Worm (Caenorhabditis elegans) whole organism, L4 larva: ENCODE results near the gene fli-1.

ENCODE experiments used
- D1046.2 ChIP-seq: fragments of 200-800 bp; sonication (Bioruptor generic); IDR thresholded peaks from 2 replicates; pipeline ENCODE4 v1.3.6; 2022; ENCODE audit warnings: missing genetic modification characterization, missing compliant biosample characterization
- F49E8.2 ChIP-seq: sonication (generic microtip); optimal IDR thresholded peaks from 2 replicates; lab custom pipeline; 2016; ENCODE audit warnings: missing compliant biosample characterization, mild to moderate bottlenecking, missing genetic modification characterization, borderline replicate concordance
- T26A8.4 ChIP-seq: fragments of 200-800 bp; sonication (Bioruptor generic); IDR thresholded peaks from 2 replicates; pipeline ENCODE4 v1.3.6; 2022; ENCODE audit warnings: missing genetic modification characterization, missing compliant biosample characterization
- Y5F2A.4 ChIP-seq: fragments of 200-800 bp; sonication (Bioruptor generic); optimal IDR thresholded peaks from 2 replicates; lab custom pipeline; 2018; ENCODE audit warnings: mild to moderate bottlenecking, missing genetic modification characterization, missing compliant biosample characterization
- Y75B8A.6 ChIP-seq: fragments of 200-800 bp; sonication (Bioruptor generic); IDR thresholded peaks from 2 replicates; pipeline ENCODE4 v1.3.6; 2022; ENCODE audit warnings: missing genetic modification reagents, missing genetic modification characterization, missing compliant biosample characterization
- aha-1 ChIP-seq: fragments of 150-350 bp; peaks from one replicate; lab custom pipeline; 2014; ENCODE audit warnings: missing biosample characterization, missing genetic modification characterization
- ctbp-1 ChIP-seq: fragments of 200-800 bp; sonication (Bioruptor generic); IDR thresholded peaks from 2 replicates; pipeline ENCODE4 v1.3.6; 2022; ENCODE audit warnings: missing genetic modification reagents, missing genetic modification characterization, missing compliant biosample characterization
- daf-16 ChIP-seq, 3 experiments: sonication (generic microtip); optimal IDR thresholded peaks; 2 replicates each; lab custom pipeline; 2016 to 2017; ENCODE audit warnings: missing genetic modification characterization in 3 of 3, missing genetic modification reagents in 3 of 3, mild to moderate bottlenecking in 2 of 3, missing compliant biosample characterization in 2 of 3, missing biosample characterization in 1 of 3, moderate library complexity in 1 of 3
- daf-8 ChIP-seq: fragments of 200-800 bp; sonication (Bioruptor generic); IDR thresholded peaks from 2 replicates; pipeline ENCODE4 v1.3.6; 2022; ENCODE audit warnings: missing genetic modification characterization, missing compliant biosample characterization
- dmd-6 ChIP-seq: fragments of 200-800 bp; sonication (Bioruptor generic); IDR thresholded peaks from 2 replicates; pipeline ENCODE4 v1.3.6; 2022; ENCODE audit warnings: missing genetic modification reagents, missing genetic modification characterization, missing compliant biosample characterization
- dmd-9 ChIP-seq: fragments of 200-800 bp; sonication (Bioruptor generic); IDR thresholded peaks from 2 replicates; pipeline ENCODE4 v1.3.6; 2022; ENCODE audit warnings: missing genetic modification reagents, missing genetic modification characterization, missing compliant biosample characterization
- duxl-1 ChIP-seq: sonication (generic microtip); optimal IDR thresholded peaks from 2 replicates; lab custom pipeline; 2016; ENCODE audit warnings: mild to moderate bottlenecking, missing genetic modification characterization, moderate library complexity, missing compliant biosample characterization; ENCODE audit not compliant: poor library complexity
- dve-1 ChIP-seq: sonication (generic microtip); optimal IDR thresholded peaks from 2 replicates; lab custom pipeline; 2017; ENCODE audit warnings: antibody characterized with exemption, mild to moderate bottlenecking, missing genetic modification characterization, missing compliant biosample characterization; ENCODE audit not compliant: insufficient read depth
- egl-27 ChIP-seq: sonication (generic microtip); optimal IDR thresholded peaks from 3 replicates; lab custom pipeline; 2017; ENCODE audit warnings: missing biosample characterization, missing genetic modification reagents, missing genetic modification characterization
- egl-43 ChIP-seq: fragments of 200-800 bp; sonication (Bioruptor generic); IDR thresholded peaks from 2 replicates; pipeline ENCODE4 v1.3.6; 2022; ENCODE audit warnings: missing genetic modification reagents, missing genetic modification characterization, missing compliant biosample characterization
- fkh-10 ChIP-seq: fragments of 150-350 bp; optimal IDR thresholded peaks from 2 replicates; lab custom pipeline; 2014; ENCODE audit warnings: missing biosample characterization, missing genetic modification reagents, missing genetic modification characterization
- fos-1 ChIP-seq: fragments of 150-350 bp; optimal IDR thresholded peaks from 2 replicates; lab custom pipeline; 2014; ENCODE audit warnings: missing biosample characterization, missing genetic modification characterization
- gei-8 ChIP-seq: fragments of 200-800 bp; sonication (Bioruptor generic); optimal IDR thresholded peaks from 2 replicates; lab custom pipeline; 2018; ENCODE audit warnings: mild to moderate bottlenecking, missing genetic modification characterization, missing compliant biosample characterization
- hlh-11 ChIP-seq: fragments of 200-800 bp; sonication (Bioruptor generic); optimal IDR thresholded peaks from 2 replicates; lab custom pipeline; 2018; ENCODE audit warnings: mild to moderate bottlenecking, missing genetic modification characterization, missing compliant biosample characterization
- hlh-30 ChIP-seq: sonication (generic microtip); optimal IDR thresholded peaks from 2 replicates; lab custom pipeline; 2017; ENCODE audit warnings: antibody characterized with exemption, mild to moderate bottlenecking, missing genetic modification characterization, missing compliant biosample characterization; ENCODE audit not compliant: insufficient read depth
- jun-1 ChIP-seq: fragments of 150-350 bp; optimal IDR thresholded peaks from 2 replicates; lab custom pipeline; 2014; ENCODE audit warnings: missing biosample characterization, missing genetic modification reagents, missing genetic modification characterization
- lin-1 ChIP-seq: fragments of 200-800 bp; sonication (Bioruptor generic); IDR thresholded peaks from 2 replicates; pipeline ENCODE4 v1.3.6; 2022; ENCODE audit warnings: missing genetic modification reagents, missing genetic modification characterization, missing compliant biosample characterization
- lin-13 ChIP-seq: fragments of 150-350 bp; optimal IDR thresholded peaks from 2 replicates; lab custom pipeline; 2014; ENCODE audit warnings: missing biosample characterization, missing genetic modification reagents, missing genetic modification characterization
- lin-29 ChIP-seq: fragments of 200-800 bp; sonication (Bioruptor generic); IDR thresholded peaks from 2 replicates; pipeline ENCODE4 v1.3.6; 2022; ENCODE audit warnings: missing genetic modification reagents, missing genetic modification characterization, missing compliant biosample characterization
- lin-38 ChIP-seq: fragments of 200-800 bp; sonication (Bioruptor generic); IDR thresholded peaks from 2 replicates; pipeline ENCODE4 v1.3.6; 2022; ENCODE audit warnings: missing genetic modification reagents, missing genetic modification characterization, missing compliant biosample characterization
- mdt-29 ChIP-seq: fragments of 200-800 bp; sonication (Bioruptor generic); IDR thresholded peaks from 2 replicates; pipeline ENCODE4 v1.3.6; 2022; ENCODE audit warnings: missing genetic modification reagents, missing genetic modification characterization, missing compliant biosample characterization
- mep-1 ChIP-seq: fragments of 150-350 bp; sonication (generic microtip); optimal IDR thresholded peaks from 3 replicates; lab custom pipeline; 2014; ENCODE audit warnings: missing biosample characterization, missing genetic modification characterization
- mes-2 ChIP-seq: sonication (generic microtip); optimal IDR thresholded peaks from 2 replicates; lab custom pipeline; 2016; ENCODE audit warnings: missing genotype, mild to moderate bottlenecking, missing genetic modification characterization, missing compliant biosample characterization; ENCODE audit not compliant: poor library complexity, severe bottlenecking
- mxl-2 ChIP-seq: fragments of 200-800 bp; sonication (Bioruptor generic); conservative IDR thresholded peaks from 2 replicates; pipeline ENCODE4 v1.3.6; 2022; ENCODE audit warnings: missing genetic modification reagents, missing genetic modification characterization, missing compliant biosample characterization
- nhr-102 ChIP-seq: sonication (generic microtip); optimal IDR thresholded peaks from 2 replicates; lab custom pipeline; 2016; ENCODE audit warnings: mild to moderate bottlenecking, missing genetic modification characterization, moderate library complexity, missing compliant biosample characterization
- nhr-11 ChIP-seq: fragments of 150-350 bp; optimal IDR thresholded peaks from 2 replicates; lab custom pipeline; 2014; ENCODE audit warnings: missing biosample characterization, missing genetic modification characterization
- nhr-111 ChIP-seq: fragments of 200-800 bp; sonication (Bioruptor generic); optimal IDR thresholded peaks from 2 replicates; lab custom pipeline; 2018; ENCODE audit warnings: mild to moderate bottlenecking, missing genetic modification characterization, missing compliant biosample characterization
- nhr-237 ChIP-seq: sonication (generic microtip); optimal IDR thresholded peaks from 2 replicates; lab custom pipeline; 2017; ENCODE audit warnings: missing biosample characterization, missing genetic modification characterization
- nhr-42 ChIP-seq: fragments of 200-800 bp; sonication (Bioruptor generic); IDR thresholded peaks from 2 replicates; pipeline ENCODE4 v1.3.6; 2022; ENCODE audit warnings: missing genetic modification characterization, missing compliant biosample characterization
- nhr-48 ChIP-seq: sonication (generic microtip); optimal IDR thresholded peaks from 2 replicates; lab custom pipeline; 2016; ENCODE audit warnings: mild to moderate bottlenecking, missing genetic modification characterization, missing compliant biosample characterization
- pha-4 ChIP-seq, 2 experiments: fragments of 150-350 bp in 1 of 2; fragments of 200-800 bp in 1 of 2; sonication (Bioruptor generic) in 1 of 2; IDR thresholded peaks in 1 of 2; optimal IDR thresholded peaks in 1 of 2; 2 replicates each; pipeline versions ENCODE4 v1.3.6 to Lab custom; 2014 to 2022; ENCODE audit warnings: missing genetic modification characterization in 2 of 2, missing genetic modification reagents in 2 of 2, missing biosample characterization in 1 of 2, missing compliant biosample characterization in 1 of 2
- php-3 ChIP-seq: fragments of 200-800 bp; sonication (Bioruptor generic); IDR thresholded peaks from 2 replicates; pipeline ENCODE4 v1.3.6; 2022; ENCODE audit warnings: missing genetic modification reagents, missing genetic modification characterization, missing compliant biosample characterization
- pqm-1 ChIP-seq: sonication (generic microtip); optimal IDR thresholded peaks from 2 replicates; lab custom pipeline; 2017; ENCODE audit warnings: missing biosample characterization, missing genetic modification characterization
- saeg-2 ChIP-seq: fragments of 200-800 bp; sonication (Bioruptor generic); IDR thresholded peaks from 2 replicates; pipeline ENCODE4 v1.3.6; 2022; ENCODE audit warnings: missing genetic modification reagents, missing genetic modification characterization, missing compliant biosample characterization
- spr-3 ChIP-seq: fragments of 200-800 bp; sonication (Bioruptor generic); optimal IDR thresholded peaks from 2 replicates; lab custom pipeline; 2018; ENCODE audit warnings: mild to moderate bottlenecking, missing genetic modification characterization, missing compliant biosample characterization
- tag-97 ChIP-seq: fragments of 200-800 bp; sonication (Bioruptor generic); IDR thresholded peaks from 2 replicates; pipeline ENCODE4 v1.3.6; 2022; ENCODE audit warnings: missing genetic modification characterization, missing compliant biosample characterization
- unc-39 ChIP-seq: sonication (generic microtip); optimal IDR thresholded peaks from 2 replicates; lab custom pipeline; 2017; ENCODE audit warnings: missing biosample characterization, missing genetic modification characterization
- unc-62 ChIP-seq, 3 experiments: fragments of 150-350 bp in 1 of 3; sonication (generic microtip); optimal IDR thresholded peaks in 2 of 3; peaks in 1 of 3; 1 replicate in 1 of 3; 2 replicates in 2 of 3; lab custom pipeline; 2014 to 2017; ENCODE audit warnings: missing biosample characterization in 3 of 3, missing genetic modification characterization in 3 of 3, missing genetic modification reagents in 3 of 3, missing genotype in 1 of 3
- zfp-3 ChIP-seq: fragments of 200-800 bp; sonication (Bioruptor generic); conservative IDR thresholded peaks from 2 replicates; pipeline ENCODE4 v1.3.6; 2022; ENCODE audit warnings: missing genetic modification reagents, missing genetic modification characterization, missing compliant biosample characterization
- ztf-11 ChIP-seq: fragments of 150-350 bp; optimal IDR thresholded peaks from 2 replicates; lab custom pipeline; 2014; ENCODE audit warnings: missing biosample characterization, missing genetic modification characterization
- ztf-7 ChIP-seq: fragments of 150-350 bp; optimal IDR thresholded peaks from 2 replicates; lab custom pipeline; 2014; ENCODE audit warnings: missing biosample characterization, missing genetic modification characterization

Gene fli-1

ce11 chrIII:8685590-8686240, 2.2 kb upstream of the fli-1 start:
- no peak for TF ChIP-seq egl-27 (tag; lab: Kevin White, UChicago)
- peak; percentile 55 for TF ChIP-seq nhr-102 (tag; lab: Kevin White, UChicago)
- TF ChIP-seq dve-1 (tag; lab: Kevin White, UChicago): peak; percentile 46
- peak; percentile 29 for TF ChIP-seq nhr-111 (GFP tag; lab: Kevin White, UChicago)
- TF ChIP-seq php-3 (GFP tag; lab: Robert Waterston, UW): no peak
- peak; percentile 35 for TF ChIP-seq hlh-11
- TF ChIP-seq fkh-10 (GFP tag; lab: Kevin White, UChicago): no peak
- TF ChIP-seq unc-62 (GFP tag; optimal IDR thresholded peaks at IDR 0.05 in 1 of 2; lab: Kevin White, UChicago): peak in 1 of 2 experiments; percentile 88
- no peak for TF ChIP-seq unc-62 (tag; optimal IDR thresholded peaks at IDR 0.05; lab: Kevin White, UChicago)
- TF ChIP-seq aha-1 (tag; lab: Kevin White, UChicago): peak; percentile 93
- TF ChIP-seq mep-1: peak; percentile 27
- TF ChIP-seq hlh-30 (tag; lab: Kevin White, UChicago): no peak
- no peak for TF ChIP-seq pqm-1 (tag; lab: Kevin White, UChicago)
- peak; percentile 71 for TF ChIP-seq Y5F2A.4 (GFP tag; lab: Kevin White, UChicago)
- TF ChIP-seq duxl-1 (tag; lab: Kevin White, UChicago): no peak
- TF ChIP-seq zfp-3 (GFP tag; lab: Robert Waterston, UW): peak; percentile 71; the same call in 1 of the 2 replicates
- TF ChIP-seq T26A8.4 (GFP tag; lab: Robert Waterston, UW): peak; percentile 74; the same call in 1 of the 2 replicates
- 0 out of 2 replicates have a peak, but pooled peaks have one; percentile 50 for TF ChIP-seq mdt-29 (GFP tag; lab: Robert Waterston, UW)
- no peak for TF ChIP-seq daf-16 (GFP tag; optimal IDR thresholded peaks at IDR 0.05; lab: Kevin White, UChicago)
- peak; percentile 36 for TF ChIP-seq daf-16 (tag; optimal IDR thresholded peaks at IDR 0.05; lab: Kevin White, UChicago)
- TF ChIP-seq nhr-48: peak; percentile 45
- TF ChIP-seq gei-8 (GFP tag; lab: Kevin White, UChicago): no peak
- no peak for TF ChIP-seq dmd-9 (GFP tag; lab: Robert Waterston, UW)
- TF ChIP-seq saeg-2: no peak
- no peak for TF ChIP-seq lin-29
- peak; percentile 34; the same call in 1 of the 2 replicates for TF ChIP-seq ctbp-1
- peak; percentile 45; the same call in 1 of the 2 replicates for TF ChIP-seq egl-43 (GFP tag; lab: Robert Waterston, UW)
- TF ChIP-seq mes-2 (tag; lab: Kevin White, UChicago): peak; percentile 4
- TF ChIP-seq F49E8.2 (tag; lab: Kevin White, UChicago): no peak
- TF ChIP-seq nhr-237 (tag; lab: Kevin White, UChicago): no peak
- TF ChIP-seq ztf-11 (tag; lab: Kevin White, UChicago): no peak
- no peak for TF ChIP-seq mxl-2 (GFP tag; lab: Robert Waterston, UW)
- TF ChIP-seq nhr-11: no peak
- 0 out of 2 replicates have a peak, but pooled peaks have one; percentile 15 for TF ChIP-seq lin-1 (GFP tag; lab: Robert Waterston, UW)
- 0 out of 2 replicates have a peak, but pooled peaks have one; percentile 23 for TF ChIP-seq dmd-6
- TF ChIP-seq lin-13: no peak
- no peak for TF ChIP-seq daf-8 (GFP tag; lab: Robert Waterston, UW)
- TF ChIP-seq tag-97 (GFP tag; lab: Robert Waterston, UW): no peak
- 0 out of 2 replicates have a peak, but pooled peaks have one; percentile 37 for TF ChIP-seq Y75B8A.6
- no peak for TF ChIP-seq D1046.2
- TF ChIP-seq spr-3: no peak
- no peak for TF ChIP-seq ztf-7 (tag; lab: Kevin White, UChicago)
- TF ChIP-seq unc-39 (tag; lab: Kevin White, UChicago): no peak
- TF ChIP-seq jun-1 (tag; lab: Kevin White, UChicago): no peak
- no peak for TF ChIP-seq fos-1 (tag; lab: Kevin White, UChicago)
- peak; percentile 69; the same call in 1 of the 2 replicates for TF ChIP-seq pha-4 (GFP tag; IDR thresholded peaks at IDR 0.05; lab: Robert Waterston, UW)
- TF ChIP-seq pha-4 (tag; optimal IDR thresholded peaks at IDR 0.05; lab: Kevin White, UChicago): no peak
- peak; percentile 64 for TF ChIP-seq lin-38 (GFP tag; lab: Robert Waterston, UW)
- peak; percentile 18; the same call in 1 of the 2 replicates for TF ChIP-seq nhr-42
- TF ChIP-seq, all 104 proteins: peak for 22
